Worm (Caenorhabditis elegans) whole organism, late embryonic: ENCODE results near the gene unc-77.

Experiments used
- K02D7.2 ChIP-seq: sonication (generic microtip); optimal IDR thresholded peaks from 2 replicates; lab custom pipeline; 2017; ENCODE audit warnings: mild to moderate bottlenecking, missing genetic modification characterization, missing compliant biosample characterization
- ceh-31 ChIP-seq: sonication (generic microtip); optimal IDR thresholded peaks from 2 replicates; lab custom pipeline; 2016; ENCODE audit warnings: missing genetic modification characterization, missing compliant biosample characterization
- ets-4 ChIP-seq: sonication (generic microtip); optimal IDR thresholded peaks from 2 replicates; lab custom pipeline; 2016; ENCODE audit warnings: missing genetic modification characterization, missing compliant biosample characterization
- pax-1 ChIP-seq: fragments of 150-350 bp; optimal IDR thresholded peaks from 2 replicates; lab custom pipeline; 2014; ENCODE audit warnings: missing biosample characterization, missing genetic modification characterization
- pha-4 ChIP-seq: fragments of 150-350 bp; optimal IDR thresholded peaks from 2 replicates; lab custom pipeline; 2018; ENCODE audit warnings: missing biosample characterization, missing genetic modification reagents, missing genetic modification characterization

ce11 chrIV:6145984-6146383, 37.7 kb downstream of the unc-77 start:
- TF ChIP-seq K02D7.2 (tag; lab: Kevin White, UChicago) (no peak), pax-1 (tag; lab: Kevin White, UChicago) (no peak), ceh-31 (tag; lab: Kevin White, UChicago) (no peak), pha-4 (tag; lab: Kevin White, UChicago) (no peak), ets-4 (tag; lab: Kevin White, UChicago) (no peak)
